Worm (Caenorhabditis elegans): ENCODE measurements around the gene hpo-30.

Gene hpo-30

ce11 chrV:12263723-12264122 lies 46.4 kb downstream of the hpo-30 start, which contains the start of gene ssp-35:
Gene ssp-35, minus strand, starts transcription at chrV:12263823.
- TF ChIP-seq C06A6.2 (GFP tag; conservative IDR thresholded peaks at IDR 0.05) (no peak), K12H6.12 (tag; optimal IDR thresholded peaks at IDR 0.05) (no peak), nhr-27 (tag; optimal IDR thresholded peaks at IDR 0.05) (no peak), nfya-2 (GFP tag; IDR thresholded peaks at IDR 0.05) (no peak), ceh-27 (GFP tag; optimal IDR thresholded peaks at IDR 0.05) (no peak), nfya-1 (tag; optimal IDR thresholded peaks at IDR 0.05; ENCODE audit: borderline replicate concordance, insufficient read depth) (no peak), nfyb-1 (GFP tag; IDR thresholded peaks at IDR 0.05) (no peak), T07F8.4 (tag; optimal IDR thresholded peaks at IDR 0.05) (no peak), ekl-4 (GFP tag; IDR thresholded peaks at IDR 0.05) (no peak), aptf-2 (GFP tag; conservative IDR thresholded peaks at IDR 0.05) (no peak), nhr-179 (tag; optimal IDR thresholded peaks at IDR 0.05) (no peak), D2030.7 (GFP tag; IDR thresholded peaks at IDR 0.05) (no peak), mes-4 (tag; optimal IDR thresholded peaks at IDR 0.05) (no peak), F33H1.4 (GFP tag; IDR thresholded peaks at IDR 0.05) (no peak), ztf-6 (GFP tag; IDR thresholded peaks at IDR 0.05) (no peak), K11D2.4 (GFP tag; IDR thresholded peaks at IDR 0.05) (no peak), nhr-80 (tag; optimal IDR thresholded peaks at IDR 0.05) (no peak), ztf-25 (GFP tag; IDR thresholded peaks at IDR 0.05) (no peak)

- TF ChIP-seq mel-28 (tag; optimal IDR thresholded peaks at IDR 0.05; ENCODE audit: borderline replicate concordance) (no peak), cebp-1 (GFP tag; IDR thresholded peaks at IDR 0.05) (peak; percentile 96), cebp-1 (tag; optimal IDR thresholded peaks at IDR 0.05) (peak; percentile 99)
Measured at ce11 chrV:12261377-12261776, 48.8 kb downstream of the hpo-30 start, which contains the start of gene tbb-6. Gene tbb-6, plus strand, starts transcription at chrV:12261531.

ce11 chrV:12258922-12259321 lies 51.2 kb downstream of the hpo-30 start, which contains the start of gene ugt-56:
Gene ugt-56, plus strand, starts transcription at chrV:12258982.
- TF ChIP-seq madf-8 (GFP tag; conservative IDR thresholded peaks at IDR 0.05) = no peak
- no peak for TF ChIP-seq ceh-40 (GFP tag; IDR thresholded peaks at IDR 0.05)
- TF ChIP-seq atf-7 (tag; optimal IDR thresholded peaks at IDR 0.05) = no peak
- TF ChIP-seq snpc-1.3 (tag; optimal IDR thresholded peaks at IDR 0.05; ENCODE audit: insufficient read depth) = no peak
- no peak for TF ChIP-seq ceh-58 (GFP tag; IDR thresholded peaks at IDR 0.05)
- no peak for TF ChIP-seq hmg-1.2 (GFP tag; IDR thresholded peaks at IDR 0.05)
- TF ChIP-seq aptf-2 (GFP tag; conservative IDR thresholded peaks at IDR 0.05) = no peak
- TF ChIP-seq lsl-1 (GFP tag; optimal IDR thresholded peaks at IDR 0.05) = no peak
- TF ChIP-seq aptf-3 (GFP tag; IDR thresholded peaks at IDR 0.05) = no peak
- TF ChIP-seq sea-2 (GFP tag; IDR thresholded peaks at IDR 0.05) = no peak
- no peak for TF ChIP-seq lin-35 (GFP tag; optimal IDR thresholded peaks at IDR 0.05)
- no peak for TF ChIP-seq hmg-20 (GFP tag; IDR thresholded peaks at IDR 0.05)
- no peak for TF ChIP-seq die-1 (tag; optimal IDR thresholded peaks at IDR 0.05)
- TF ChIP-seq C17E4.6 (GFP tag; IDR thresholded peaks at IDR 0.05) = no peak
- no peak for TF ChIP-seq F39B2.1 (GFP tag; IDR thresholded peaks at IDR 0.05)
